Worm (Caenorhabditis elegans): Measurements from ENCODE around the gene Y42G9A.1.
A peak's percentile ranks its signal among the peaks of the same experiment; 100 is the strongest.

Gene Y42G9A.1

DNA sequence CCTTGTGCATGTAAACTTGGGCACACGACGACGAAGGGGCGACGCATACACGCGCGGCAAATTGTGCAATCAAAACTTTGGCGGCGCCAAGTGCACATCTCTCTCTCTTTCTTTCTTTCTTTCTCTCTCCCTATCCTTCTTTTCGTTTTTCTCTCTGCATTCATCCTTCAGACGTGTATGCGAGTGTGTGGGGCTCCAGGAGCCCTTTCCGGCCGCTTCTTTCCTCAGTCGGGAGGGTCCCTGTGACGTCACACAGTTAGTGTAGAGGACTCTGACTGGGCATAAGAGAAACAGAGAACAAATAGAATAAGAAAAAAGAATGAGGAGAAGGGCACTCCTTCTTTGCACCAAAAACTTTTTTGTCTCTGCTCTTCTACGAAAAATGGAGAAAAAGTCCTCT is 12.3 kb upstream of the Y42G9A.1 start (continued):
- no peak for TF ChIP-seq Y53G8AR.9 (GFP tag; conservative IDR thresholded peaks at IDR 0.05)
- peak; percentile 36 for TF ChIP-seq atf-7 (tag; optimal IDR thresholded peaks at IDR 0.05)
- TF ChIP-seq zim-3 (tag; optimal IDR thresholded peaks at IDR 0.05): no peak
- TF ChIP-seq tbx-9 (tag; optimal IDR thresholded peaks at IDR 0.05; ENCODE audit: borderline replicate concordance): no peak
- TF ChIP-seq mxl-1 (tag; optimal IDR thresholded peaks at IDR 0.05): no peak
- TF ChIP-seq aptf-2 (GFP tag; conservative IDR thresholded peaks at IDR 0.05): no peak
- TF ChIP-seq madf-10 (tag; optimal IDR thresholded peaks at IDR 0.05): peak; percentile 43
- TF ChIP-seq bed-2 (GFP tag; IDR thresholded peaks at IDR 0.05): no peak
- no peak for TF ChIP-seq F33H1.4 (GFP tag; IDR thresholded peaks at IDR 0.05)
- peak; percentile 74 for TF ChIP-seq somi-1 (GFP tag; optimal IDR thresholded peaks at IDR 0.05)
- TF ChIP-seq nhr-90 (tag; optimal IDR thresholded peaks at IDR 0.05): no peak
- no peak for TF ChIP-seq xnd-1 (tag; optimal IDR thresholded peaks at IDR 0.05)
- peak; percentile 46 for TF ChIP-seq lin-40 (tag; optimal IDR thresholded peaks at IDR 0.05)
- no peak for TF ChIP-seq athp-1 (tag; optimal IDR thresholded peaks at IDR 0.05)
- TF ChIP-seq ztf-18 (tag; optimal IDR thresholded peaks at IDR 0.05): no peak
- no peak for TF ChIP-seq F55B11.4 (tag; optimal IDR thresholded peaks at IDR 0.05; ENCODE audit: borderline replicate concordance, insufficient read depth)
- no peak for TF ChIP-seq cebp-1 (GFP tag; IDR thresholded peaks at IDR 0.05)
- peak; percentile 48 for TF ChIP-seq cebp-1 (tag; optimal IDR thresholded peaks at IDR 0.05)
- no peak for TF ChIP-seq mes-4 (tag; optimal IDR thresholded peaks at IDR 0.05)
- no peak for TF ChIP-seq madf-8 (GFP tag; conservative IDR thresholded peaks at IDR 0.05)
- peak; percentile 17; the same call in 1 of the 2 replicates for TF ChIP-seq mcd-1 (GFP tag; IDR thresholded peaks at IDR 0.05)
- TF ChIP-seq ztf-22 (GFP tag; optimal IDR thresholded peaks at IDR 0.05): no peak
- TF ChIP-seq attf-3 (GFP tag; conservative IDR thresholded peaks at IDR 0.05): no peak
- TF ChIP-seq egrh-3 (GFP tag; IDR thresholded peaks at IDR 0.05): no peak
- peak in 1 of 3 experiments; percentile 59 for TF ChIP-seq lin-35 (GFP tag; optimal IDR thresholded peaks at IDR 0.05)
- TF ChIP-seq pha-4 (tag; optimal IDR thresholded peaks at IDR 0.05): no peak
- no peak for TF ChIP-seq dpff-1 (tag; optimal IDR thresholded peaks at IDR 0.05)
- no peak for TF ChIP-seq T26A5.8 (tag; optimal IDR thresholded peaks at IDR 0.05)
- no peak for TF ChIP-seq hsf-1 (GFP tag; IDR thresholded peaks at IDR 0.05)
- peak; percentile 61; the same call in 1 of the 2 replicates for TF ChIP-seq nfyb-1 (GFP tag; IDR thresholded peaks at IDR 0.05)
- no peak for TF ChIP-seq K11D2.4 (GFP tag; IDR thresholded peaks at IDR 0.05)
- 0 out of 2 replicates have a peak, but pooled peaks have one; percentile 27 for TF ChIP-seq bed-1 (GFP tag; IDR thresholded peaks at IDR 0.05)
- TF ChIP-seq sptf-2 (GFP tag; optimal IDR thresholded peaks at IDR 0.05): no peak
- TF ChIP-seq egl-44 (GFP tag; IDR thresholded peaks at IDR 0.05): no peak
- no peak for TF ChIP-seq B0261.1 (tag; optimal IDR thresholded peaks at IDR 0.05)
- TF ChIP-seq hmg-1.2 (GFP tag; IDR thresholded peaks at IDR 0.05): peak; percentile 40; the same call in 1 of the 2 replicates
- TF ChIP-seq repo-1 (tag; optimal IDR thresholded peaks at IDR 0.05): no peak
- peak; percentile 64 for TF ChIP-seq K12H6.12 (tag; optimal IDR thresholded peaks at IDR 0.05)
- no peak for TF ChIP-seq ceh-79 (tag; optimal IDR thresholded peaks at IDR 0.05)
- TF ChIP-seq Y95B8A.8 (GFP tag; IDR thresholded peaks at IDR 0.05): no peak
- TF ChIP-seq lag-1 (GFP tag; IDR thresholded peaks at IDR 0.05): no peak
- no peak for TF ChIP-seq rec-8 (tag; optimal IDR thresholded peaks at IDR 0.05)
- no peak for TF ChIP-seq fkh-3 (tag; optimal IDR thresholded peaks at IDR 0.05)
- no peak for TF ChIP-seq F39B2.1 (GFP tag; IDR thresholded peaks at IDR 0.05)
